Worm (Caenorhabditis elegans) whole organism, mixed stage, embryonic: ENCODE results near the gene ttr-48.

Experiments used
- M03D4.4 ChIP-seq: sonication (generic microtip); optimal IDR thresholded peaks from 2 replicates; lab custom pipeline; 2017; ENCODE audit warnings: mild to moderate bottlenecking, missing genetic modification characterization, missing compliant biosample characterization
- bed-3 ChIP-seq: fragments of 200-800 bp; sonication (Bioruptor generic); optimal IDR thresholded peaks from 3 replicates; lab custom pipeline; 2018; ENCODE audit warnings: mild to moderate bottlenecking, missing genetic modification characterization, moderate library complexity, missing compliant biosample characterization
- blmp-1 ChIP-seq: fragments of 150-350 bp; optimal IDR thresholded peaks from 2 replicates; lab custom pipeline; 2014; ENCODE audit warnings: missing biosample characterization, missing genetic modification characterization
- ceh-39 ChIP-seq: fragments of 150-350 bp; optimal IDR thresholded peaks from 2 replicates; lab custom pipeline; 2014; ENCODE audit warnings: missing biosample characterization, missing genetic modification characterization
- ceh-83 ChIP-seq: fragments of 200-800 bp; sonication (Bioruptor generic); optimal IDR thresholded peaks from 2 replicates; lab custom pipeline; 2018; ENCODE audit warnings: mild to moderate bottlenecking, missing genetic modification characterization, missing compliant biosample characterization
- ces-1 ChIP-seq: fragments of 150-350 bp; optimal IDR thresholded peaks from 2 replicates; lab custom pipeline; 2014; ENCODE audit warnings: missing biosample characterization, missing genetic modification reagents, missing genetic modification characterization
- cnd-1 ChIP-seq: fragments of 200-800 bp; sonication (Bioruptor generic); optimal IDR thresholded peaks from 2 replicates; lab custom pipeline; 2018; ENCODE audit warnings: mild to moderate bottlenecking, missing genetic modification characterization, missing compliant biosample characterization
- drap-1 ChIP-seq: fragments of 200-800 bp; sonication (Bioruptor generic); optimal IDR thresholded peaks from 3 replicates; lab custom pipeline; 2018; ENCODE audit warnings: mild to moderate bottlenecking, missing genetic modification characterization, missing compliant biosample characterization
- elt-1 ChIP-seq: sonication (generic microtip); optimal IDR thresholded peaks from 2 replicates; lab custom pipeline; 2017; ENCODE audit warnings: missing genetic modification characterization, mild to moderate bottlenecking, missing compliant biosample characterization, antibody characterized with exemption, moderate library complexity, borderline replicate concordance; ENCODE audit not compliant: insufficient read depth
- flh-1 ChIP-seq: fragments of 200-800 bp; sonication (Bioruptor generic); optimal IDR thresholded peaks from 2 replicates; lab custom pipeline; 2018; ENCODE audit warnings: mild to moderate bottlenecking, missing genetic modification characterization, moderate library complexity, missing compliant biosample characterization
- ham-2 ChIP-seq: fragments of 200-800 bp; sonication (Bioruptor generic); optimal IDR thresholded peaks from 2 replicates; lab custom pipeline; 2018; ENCODE audit warnings: mild to moderate bottlenecking, missing genetic modification characterization, missing compliant biosample characterization
- hlh-1 ChIP-seq: fragments of 150-350 bp; optimal IDR thresholded peaks from 2 replicates; lab custom pipeline; 2014; ENCODE audit warnings: missing biosample characterization, missing genetic modification reagents, missing genetic modification characterization
- lin-13 ChIP-seq: fragments of 150-350 bp; optimal IDR thresholded peaks from 2 replicates; lab custom pipeline; 2014; ENCODE audit warnings: missing biosample characterization, missing genetic modification characterization
- lin-32 ChIP-seq: fragments of 200-800 bp; sonication (Bioruptor generic); optimal IDR thresholded peaks from 2 replicates; lab custom pipeline; 2018; ENCODE audit warnings: mild to moderate bottlenecking, missing genetic modification characterization, missing compliant biosample characterization
- lsy-2 ChIP-seq: fragments of 150-350 bp; optimal IDR thresholded peaks from 2 replicates; lab custom pipeline; 2014; ENCODE audit warnings: missing biosample characterization, missing genetic modification characterization
- mab-5 ChIP-seq: fragments of 150-350 bp; optimal IDR thresholded peaks from 2 replicates; lab custom pipeline; 2014; ENCODE audit warnings: missing biosample characterization, missing genetic modification characterization
- mep-1 ChIP-seq: fragments of 150-350 bp; optimal IDR thresholded peaks from 2 replicates; lab custom pipeline; 2017; ENCODE audit warnings: missing biosample characterization, missing genetic modification reagents, missing genetic modification characterization, inconsistent platforms
- mls-2 ChIP-seq: sonication (generic microtip); optimal IDR thresholded peaks from 2 replicates; lab custom pipeline; 2016; ENCODE audit warnings: mild to moderate bottlenecking, missing genetic modification characterization, moderate library complexity, missing compliant biosample characterization
- nhr-12 ChIP-seq: fragments of 150-350 bp; optimal IDR thresholded peaks from 2 replicates; lab custom pipeline; 2014; ENCODE audit warnings: missing biosample characterization, missing genetic modification characterization
- nhr-2 ChIP-seq: fragments of 150-350 bp; optimal IDR thresholded peaks from 2 replicates; lab custom pipeline; 2014; ENCODE audit warnings: missing biosample characterization, missing genetic modification characterization
- nhr-237 ChIP-seq: fragments of 150-350 bp; optimal IDR thresholded peaks from 2 replicates; lab custom pipeline; 2014; ENCODE audit warnings: missing biosample characterization, missing genetic modification characterization
- nhr-76 ChIP-seq: sonication (generic microtip); optimal IDR thresholded peaks from 2 replicates; lab custom pipeline; 2017; ENCODE audit warnings: missing biosample characterization, missing genetic modification characterization
- pha-4 ChIP-seq: fragments of 150-350 bp; optimal IDR thresholded peaks from 2 replicates; lab custom pipeline; 2018; ENCODE audit warnings: missing biosample characterization, missing genetic modification reagents, missing genetic modification characterization
- sem-2 ChIP-seq: fragments of 200-800 bp; sonication (Bioruptor generic); optimal IDR thresholded peaks from 2 replicates; lab custom pipeline; 2018; ENCODE audit warnings: mild to moderate bottlenecking, missing genetic modification characterization, missing compliant biosample characterization
- snpc-4 ChIP-seq: fragments of 150-350 bp; optimal IDR thresholded peaks from 2 replicates; lab custom pipeline; 2014; ENCODE audit warnings: missing biosample characterization, missing genetic modification characterization
- sptf-1 ChIP-seq: sonication (generic microtip); optimal IDR thresholded peaks from 2 replicates; lab custom pipeline; 2017; ENCODE audit warnings: mild to moderate bottlenecking, missing genetic modification characterization, moderate library complexity, missing compliant biosample characterization
- unc-120 ChIP-seq: sonication (generic microtip); optimal IDR thresholded peaks from 2 replicates; lab custom pipeline; 2017; ENCODE audit warnings: missing genetic modification characterization, missing compliant biosample characterization; ENCODE audit not compliant: poor library complexity, severe bottlenecking
- unc-39 ChIP-seq: fragments of 150-350 bp; optimal IDR thresholded peaks from 2 replicates; lab custom pipeline; 2014; ENCODE audit warnings: missing biosample characterization, missing genetic modification characterization
- unc-62 ChIP-seq: fragments of 150-350 bp; optimal IDR thresholded peaks from 2 replicates; lab custom pipeline; 2014; ENCODE audit warnings: missing biosample characterization, missing genetic modification reagents, missing genetic modification characterization
- zip-8 ChIP-seq: fragments of 150-350 bp; optimal IDR thresholded peaks from 2 replicates; lab custom pipeline; 2014; ENCODE audit warnings: missing biosample characterization, missing genetic modification characterization
- ztf-11 ChIP-seq: fragments of 150-350 bp; optimal IDR thresholded peaks from 2 replicates; lab custom pipeline; 2014; ENCODE audit warnings: missing biosample characterization, missing genetic modification characterization

The ttr-48 gene

DNA sequence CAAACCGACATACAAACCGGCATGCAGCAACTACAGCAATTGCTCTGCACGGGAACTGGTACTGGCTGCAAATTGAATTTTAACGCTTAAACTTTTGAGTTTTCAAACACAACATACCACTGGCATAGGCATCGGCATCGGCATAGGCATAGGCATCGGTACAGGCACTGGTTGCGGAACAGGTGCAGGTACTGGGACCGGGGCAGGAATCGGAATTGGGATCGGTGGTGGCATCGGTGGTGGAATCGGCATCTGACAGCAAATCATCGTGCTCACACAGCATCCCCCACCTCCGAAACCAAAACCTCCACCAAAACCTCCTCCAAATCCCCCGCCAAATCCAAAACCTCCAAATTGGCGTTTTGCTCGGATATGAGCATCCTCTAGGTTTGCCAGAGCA, 48.1 kb downstream of the ttr-48 start:
- TF ChIP-seq ceh-39 (tag; lab: Kevin White, UChicago) (no peak), blmp-1 (tag; lab: Kevin White, UChicago) (no peak), unc-62 (GFP tag; lab: Kevin White, UChicago) (no peak), nhr-2 (no peak), unc-39 (tag; lab: Kevin White, UChicago) (no peak), sem-2 (GFP tag; lab: Kevin White, UChicago) (no peak), pha-4 (tag; lab: Kevin White, UChicago) (no peak), ztf-11 (no peak)

ce11 chrX:3793389-3793788, 48.9 kb downstream of the ttr-48 start:
- TF ChIP-seq cnd-1 (tag; lab: Kevin White, UChicago) (no peak), lin-13 (tag; lab: Kevin White, UChicago) (no peak), lin-32 (GFP tag; lab: Kevin White, UChicago) (no peak), ztf-11 (no peak), nhr-237 (tag; lab: Kevin White, UChicago) (no peak), blmp-1 (tag; lab: Kevin White, UChicago) (no peak), nhr-76 (tag; lab: Kevin White, UChicago) (no peak), hlh-1 (tag; lab: Kevin White, UChicago) (no peak), sptf-1 (no peak), unc-120 (tag; lab: Kevin White, UChicago) (no peak), zip-8 (tag; lab: Kevin White, UChicago) (no peak), flh-1 (no peak), bed-3 (no peak)

DNA sequence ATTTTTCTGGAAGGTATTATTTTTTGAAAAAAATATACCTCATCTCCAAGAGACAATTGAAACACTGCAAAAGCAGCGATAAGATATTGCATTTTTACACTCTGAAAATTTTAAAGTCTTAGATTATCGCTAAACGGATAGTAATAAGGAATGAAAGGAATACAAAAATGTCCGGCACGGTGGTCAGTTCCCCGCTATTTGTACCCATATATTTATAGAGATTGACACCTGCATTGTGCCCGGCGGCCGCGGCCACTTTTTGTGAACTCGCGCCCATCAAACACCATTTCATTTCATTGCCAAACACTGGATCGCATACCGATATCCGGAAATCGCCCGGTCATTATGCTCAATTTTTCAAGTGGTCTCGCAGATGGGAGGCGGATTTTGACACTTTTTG, 49.5 kb downstream of the ttr-48 start, which contains the start of gene idpp-5:
Gene idpp-5, minus strand, starts transcription at position 101 of the 400 bp plus-strand sequence.
- no peak for TF ChIP-seq nhr-2
- no peak for TF ChIP-seq bed-3
- no peak for TF ChIP-seq mls-2
- no peak for TF ChIP-seq lin-13 (tag; lab: Kevin White, UChicago)
- TF ChIP-seq ceh-83 (GFP tag; lab: Kevin White, UChicago): no peak
- no peak for TF ChIP-seq hlh-1 (tag; lab: Kevin White, UChicago)
- no peak for TF ChIP-seq nhr-12 (tag; lab: Kevin White, UChicago)
- TF ChIP-seq lsy-2 (tag; lab: Kevin White, UChicago): no peak
- no peak for TF ChIP-seq snpc-4 (tag; lab: Kevin White, UChicago)
- TF ChIP-seq ham-2: no peak
- TF ChIP-seq M03D4.4 (tag; lab: Kevin White, UChicago): no peak
- no peak for TF ChIP-seq mab-5 (tag; lab: Kevin White, UChicago)
- TF ChIP-seq pha-4 (tag; lab: Kevin White, UChicago): no peak
- TF ChIP-seq ztf-11: no peak
- no peak for TF ChIP-seq nhr-237 (tag; lab: Kevin White, UChicago)
- no peak for TF ChIP-seq sptf-1
- no peak for TF ChIP-seq ces-1

- TF ChIP-seq elt-1 (tag; lab: Kevin White, UChicago) (no peak), mab-5 (tag; lab: Kevin White, UChicago) (no peak), pha-4 (tag; lab: Kevin White, UChicago) (no peak), nhr-12 (tag; lab: Kevin White, UChicago) (no peak), bed-3 (no peak), snpc-4 (tag; lab: Kevin White, UChicago) (no peak), nhr-2 (no peak), mep-1 (no peak), unc-120 (tag; lab: Kevin White, UChicago) (no peak), drap-1 (GFP tag; lab: Kevin White, UChicago) (no peak), M03D4.4 (tag; lab: Kevin White, UChicago) (no peak), ztf-11 (no peak), flh-1 (no peak)
- TF ChIP-seq, all 35 proteins: peak for 0
Observed at ce11 chrX:3791098-3791497, 51.1 kb downstream of the ttr-48 start.
